Worm (Caenorhabditis elegans): ENCODE data around the gene wrn-1.

wrn-1 gene

ce11 chrII:6520103-6520502 is 34.7 kb upstream of the wrn-1 start:
- no peak for TF ChIP-seq unc-30 (tag; optimal IDR thresholded peaks at IDR 0.05)
- TF ChIP-seq dsc-1 (tag; optimal IDR thresholded peaks at IDR 0.05): no peak
- no peak for TF ChIP-seq nhr-85 (tag)
- peak; percentile 40 for TF ChIP-seq blmp-1 (tag; optimal IDR thresholded peaks at IDR 0.05)
- no peak for TF ChIP-seq lsy-2 (tag; optimal IDR thresholded peaks at IDR 0.05)
- TF ChIP-seq nhr-76 (tag; optimal IDR thresholded peaks at IDR 0.05): no peak
- no peak for TF ChIP-seq tbx-2 (tag; optimal IDR thresholded peaks at IDR 0.05)
- TF ChIP-seq vab-15 (tag; optimal IDR thresholded peaks at IDR 0.05): no peak
- no peak for TF ChIP-seq nhr-20 (tag; optimal IDR thresholded peaks at IDR 0.05)
- TF ChIP-seq pqm-1 (tag; optimal IDR thresholded peaks at IDR 0.05): peak; percentile 45
- no peak for TF ChIP-seq zag-1 (tag; optimal IDR thresholded peaks at IDR 0.05)
- TF ChIP-seq aha-1 (tag; optimal IDR thresholded peaks at IDR 0.05): no peak
- TF ChIP-seq grh-1 (GFP tag; IDR thresholded peaks at IDR 0.05): no peak
- TF ChIP-seq hlh-4 (tag; optimal IDR thresholded peaks at IDR 0.05): no peak
- no peak for TF ChIP-seq unc-86 (tag; optimal IDR thresholded peaks at IDR 0.05)
- no peak for TF ChIP-seq snu-23 (GFP tag; optimal IDR thresholded peaks at IDR 0.05)
- no peak for TF ChIP-seq snpc-4 (tag; optimal IDR thresholded peaks at IDR 0.05)
- no peak for TF ChIP-seq pag-3 (tag; optimal IDR thresholded peaks at IDR 0.05; ENCODE audit: borderline replicate concordance, insufficient read depth)
- no peak for TF ChIP-seq skn-1 (tag; optimal IDR thresholded peaks at IDR 0.05)
- no peak for TF ChIP-seq nhr-11 (tag; optimal IDR thresholded peaks at IDR 0.05)
- TF ChIP-seq nhr-71 (tag; optimal IDR thresholded peaks at IDR 0.05): no peak
- TF ChIP-seq C04F5.9 (tag; optimal IDR thresholded peaks at IDR 0.05): no peak
- TF ChIP-seq fkh-4 (tag; optimal IDR thresholded peaks at IDR 0.05; ENCODE audit: borderline replicate concordance): no peak
- TF ChIP-seq efl-3 (GFP tag; optimal IDR thresholded peaks at IDR 0.05): no peak
- no peak for TF ChIP-seq xbp-1 (tag; optimal IDR thresholded peaks at IDR 0.05)
- no peak for TF ChIP-seq efl-1 (optimal IDR thresholded peaks at IDR 0.05)
- TF ChIP-seq efl-1 (GFP tag; optimal IDR thresholded peaks at IDR 0.05 in 1 of 2): peak in 1 of 2 experiments; percentile 87
- TF ChIP-seq C34B4.2 (tag; optimal IDR thresholded peaks at IDR 0.05): no peak
- no peak for TF ChIP-seq nhr-77 (tag; optimal IDR thresholded peaks at IDR 0.05)
- TF ChIP-seq ztf-4 (tag; optimal IDR thresholded peaks at IDR 0.05): no peak
- no peak for TF ChIP-seq fkh-10 (GFP tag; optimal IDR thresholded peaks at IDR 0.05)
- peak; percentile 57 for TF ChIP-seq elt-2 (tag; optimal IDR thresholded peaks at IDR 0.05)
- no peak for TF ChIP-seq ceh-82 (tag; optimal IDR thresholded peaks at IDR 0.05)

DNA sequence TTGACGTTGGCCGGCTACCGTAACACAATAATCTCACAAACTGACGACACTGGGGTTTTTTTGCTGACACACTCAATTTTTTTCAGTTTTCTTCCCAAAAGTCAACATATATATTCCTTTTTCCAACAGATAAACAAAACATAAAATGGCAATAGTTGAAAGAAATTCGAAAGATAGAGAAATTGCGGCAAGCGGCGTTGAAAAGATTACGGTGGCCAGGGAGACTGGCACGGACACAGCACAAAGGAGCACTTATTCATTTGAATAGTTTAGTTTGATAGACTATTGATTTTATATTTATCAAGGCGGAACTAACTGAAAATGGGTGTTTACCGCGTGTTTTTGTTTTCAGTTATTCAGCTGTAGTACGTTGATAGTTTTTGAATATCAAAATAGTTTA is 33.5 kb upstream of the wrn-1 start, which contains the start of gene toe-2:
toe-2 (minus strand) TSS at position 70 of the 400 bp plus-strand sequence.
- TF ChIP-seq mab-9 (GFP tag; IDR thresholded peaks at IDR 0.05): no peak
- no peak for TF ChIP-seq efl-3 (GFP tag; optimal IDR thresholded peaks at IDR 0.05)
- no peak for TF ChIP-seq hlh-4 (tag; optimal IDR thresholded peaks at IDR 0.05)
- no peak for TF ChIP-seq unc-130 (tag; optimal IDR thresholded peaks at IDR 0.05)
- no peak for TF ChIP-seq ceh-90 (tag; optimal IDR thresholded peaks at IDR 0.05)

- no peak for TF ChIP-seq nhr-12 (tag; optimal IDR thresholded peaks at IDR 0.05)
- TF ChIP-seq jun-1 (tag; optimal IDR thresholded peaks at IDR 0.05): no peak
- TF ChIP-seq lin-14 (GFP tag; optimal IDR thresholded peaks at IDR 0.05): peak; percentile 62
- TF ChIP-seq dpl-1 (GFP tag; optimal IDR thresholded peaks at IDR 0.05): no peak
- no peak for TF ChIP-seq mep-1 (tag; optimal IDR thresholded peaks at IDR 0.05)
- no peak for TF ChIP-seq elt-2 (tag; optimal IDR thresholded peaks at IDR 0.05)
- TF ChIP-seq ama-1 (optimal IDR thresholded peaks at IDR 0.05): no peak
- no peak for TF ChIP-seq mab-9 (GFP tag; IDR thresholded peaks at IDR 0.05)
- no peak for TF ChIP-seq hpl-2 (GFP tag; optimal IDR thresholded peaks at IDR 0.05)
- TF ChIP-seq unc-130 (tag; optimal IDR thresholded peaks at IDR 0.05): no peak
- TF ChIP-seq aha-1 (tag; optimal IDR thresholded peaks at IDR 0.05): no peak
- TF ChIP-seq C34B4.2 (tag; optimal IDR thresholded peaks at IDR 0.05): no peak
- TF ChIP-seq C04F5.9 (tag; optimal IDR thresholded peaks at IDR 0.05): no peak
- no peak for TF ChIP-seq efl-1 (optimal IDR thresholded peaks at IDR 0.05)
- peak in 1 of 2 experiments; percentile 64 for TF ChIP-seq efl-1 (GFP tag; optimal IDR thresholded peaks at IDR 0.05 in 1 of 2)
- peak in 3 of 6 experiments; percentile 4 to 60 (median 11) for TF ChIP-seq elt-3 (tag; optimal IDR thresholded peaks at IDR 0.05)
- no peak for TF ChIP-seq pax-3 (tag; optimal IDR thresholded peaks at IDR 0.05)
- TF ChIP-seq ceh-63 (GFP tag; optimal IDR thresholded peaks at IDR 0.05): no peak
- no peak for TF ChIP-seq fkh-8 (tag; optimal IDR thresholded peaks at IDR 0.05)
- no peak for TF ChIP-seq fkh-4 (tag; optimal IDR thresholded peaks at IDR 0.05; ENCODE audit: borderline replicate concordance)
- no peak for TF ChIP-seq fkh-10 (GFP tag; optimal IDR thresholded peaks at IDR 0.05)
- TF ChIP-seq tbx-2 (tag; optimal IDR thresholded peaks at IDR 0.05): no peak
- no peak for TF ChIP-seq skn-1 (tag; optimal IDR thresholded peaks at IDR 0.05)
- TF ChIP-seq ceh-8 (GFP tag; optimal IDR thresholded peaks at IDR 0.05): no peak
- no peak for TF ChIP-seq pag-3 (tag; optimal IDR thresholded peaks at IDR 0.05; ENCODE audit: borderline replicate concordance, insufficient read depth)
- TF ChIP-seq snu-23 (GFP tag; optimal IDR thresholded peaks at IDR 0.05): no peak
These were observed 32.0 kb upstream of the wrn-1 start for ce11 chrII:6522622-6523254.

Data from whole organism, L1 larva.